Fruit fly (Drosophila melanogaster): ENCODE data around the gene Septin2.

Gene Septin2

DNA sequence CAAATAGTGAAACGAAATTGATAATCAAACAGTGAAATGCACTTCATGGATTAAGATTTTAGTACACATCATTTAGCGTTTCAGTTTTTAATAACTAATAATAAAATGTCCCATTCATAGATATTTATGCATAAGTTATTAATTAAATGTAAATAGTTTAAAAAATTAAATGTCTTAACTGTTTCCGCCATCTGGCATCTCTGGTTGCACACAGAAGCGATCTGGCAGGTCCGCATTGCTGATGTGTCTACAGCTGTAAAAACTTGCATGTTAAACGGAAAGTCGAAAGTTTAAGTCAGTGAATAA is 277 bp upstream of the Septin2 start, which contains the start of gene Srp72 (continued):
- TF ChIP-seq Ets96B (tag; optimal IDR thresholded peaks at IDR 0.05) (no peak), esn (GFP tag; optimal IDR thresholded peaks at IDR 0.05) (peak; percentile 60), CG32006 (GFP tag; optimal IDR thresholded peaks at IDR 0.05) (peak; percentile 34), CG6808 (GFP tag; optimal IDR thresholded peaks at IDR 0.05) (peak; percentile 41), spab (GFP tag; optimal IDR thresholded peaks at IDR 0.05) (no peak), Eip75B (GFP tag; optimal IDR thresholded peaks at IDR 0.05) (peak; percentile 40), Met (GFP tag; optimal IDR thresholded peaks at IDR 0.05) (peak; percentile 55), fd59A (GFP tag; optimal IDR thresholded peaks at IDR 0.05) (no peak), CG6276 (GFP tag; optimal IDR thresholded peaks at IDR 0.05) (no peak), CG9139 (GFP tag; optimal IDR thresholded peaks at IDR 0.05) (no peak), CG8632 (GFP tag; optimal IDR thresholded peaks at IDR 0.05) (peak; percentile 29), Sox102F (GFP tag; optimal IDR thresholded peaks at IDR 0.05) (peak; percentile 20), CG7368 (GFP tag; optimal IDR thresholded peaks at IDR 0.05) (peak; percentile 35), OdsH (GFP tag; optimal IDR thresholded peaks at IDR 0.05) (peak; percentile 54), Hr39 (GFP tag; optimal IDR thresholded peaks at IDR 0.05) (peak; percentile 45), CG31627 (GFP tag; optimal IDR thresholded peaks at IDR 0.05) (peak; percentile 43), Eip93F (GFP tag; optimal IDR thresholded peaks at IDR 0.05) (peak; percentile 30), Sox14 (GFP tag; optimal IDR thresholded peaks at IDR 0.05) (peak; percentile 26), cyc (GFP tag; optimal IDR thresholded peaks at IDR 0.05) (peak; percentile 31), CG6163 (GFP tag; IDR thresholded peaks at IDR 0.05) (no peak), CG34406 (GFP tag; optimal IDR thresholded peaks at IDR 0.05) (peak; percentile 44), CG11902 (GFP tag; optimal IDR thresholded peaks at IDR 0.05) (peak; percentile 46), svp (GFP tag) (peak; percentile 81), Sox15 (GFP tag; optimal IDR thresholded peaks at IDR 0.05) (peak; percentile 40), CG3919 (GFP tag; optimal IDR thresholded peaks at IDR 0.05) (peak; percentile 52), CG1621 (tag; optimal IDR thresholded peaks at IDR 0.05) (no peak), Smox (GFP tag; optimal IDR thresholded peaks at IDR 0.05) (peak; percentile 53), CG11294 (GFP tag; IDR thresholded peaks at IDR 0.05) (peak; percentile 8; the same call in 1 of the 2 replicates), vri (GFP tag; optimal IDR thresholded peaks at IDR 0.05) (no peak), Eip78C (GFP tag) (peak; percentile 77), CG15336 (GFP tag; IDR thresholded peaks at IDR 0.05) (peak; percentile 34; the same call in 1 of the 2 replicates), CG8119 (GFP tag; IDR thresholded peaks at IDR 0.05) (peak; percentile 58; the same call in 1 of the 3 replicates), Blimp-1 (GFP tag; optimal IDR thresholded peaks at IDR 0.05) (no peak), fkh (GFP tag; optimal IDR thresholded peaks at IDR 0.05) (peak; percentile 13), CG11762 (GFP tag; optimal IDR thresholded peaks at IDR 0.05; ENCODE audit: insufficient read depth) (no peak)

DNA sequence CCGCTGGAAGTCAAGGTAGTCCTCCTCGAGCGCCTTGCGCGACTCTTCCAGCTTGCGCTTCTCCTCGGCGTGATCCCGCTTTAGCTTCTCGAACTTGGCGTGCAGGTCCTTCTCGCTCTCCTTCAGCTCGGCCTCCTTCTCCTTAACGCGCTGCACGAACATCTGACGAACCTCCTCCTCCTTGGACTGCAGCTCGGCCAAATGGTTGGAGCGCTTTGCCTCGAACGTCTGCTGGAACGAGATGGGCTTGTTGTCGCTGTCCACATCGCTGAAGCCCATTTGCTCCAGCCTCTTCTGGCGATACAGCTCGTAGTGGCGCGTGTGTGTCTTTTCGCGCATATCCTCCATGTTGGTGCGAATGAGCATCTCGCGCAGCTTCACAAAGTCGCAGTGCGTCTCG is 1.7 kb downstream of the Septin2 start:
- TF ChIP-seq CG6163 (GFP tag; IDR thresholded peaks at IDR 0.05) (peak; percentile 15; the same call in 1 of the 3 replicates), Met (GFP tag; optimal IDR thresholded peaks at IDR 0.05) (no peak), CG34406 (GFP tag; optimal IDR thresholded peaks at IDR 0.05) (no peak)

dm6 chr3R:20585566-20585965 is 2.6 kb downstream of the Septin2 start, which contains the start of gene CG16953:
CG16953 (minus strand) TSS chr3R:20585833.
- TF ChIP-seq CG7368 (GFP tag; optimal IDR thresholded peaks at IDR 0.05) (no peak), Eip78C (GFP tag) (peak; percentile 30), CG6854 (GFP tag; optimal IDR thresholded peaks at IDR 0.05) (peak; percentile 14), Sox14 (GFP tag; optimal IDR thresholded peaks at IDR 0.05) (peak; percentile 64)

dm6 chr3R:20581376-20581775 is 6.8 kb downstream of the Septin2 start, which contains the start of gene CG34008:
CG34008 (minus strand) TSS chr3R:20581522.
- TF ChIP-seq CG6808 (GFP tag; optimal IDR thresholded peaks at IDR 0.05) (no peak), CG4318 (GFP tag; optimal IDR thresholded peaks at IDR 0.05) (no peak), CG11902 (GFP tag; optimal IDR thresholded peaks at IDR 0.05) (no peak)
